Fruit fly (Drosophila melanogaster) whole organism, adult: ENCODE data around the gene CG7168.

Source experiments
- CG1620 ChIP-seq: fragments of 200-800 bp; sonication (Bioruptor generic); optimal IDR thresholded peaks from 2 replicates; lab custom pipeline; 2016; ENCODE audit warnings: missing biosample characterization, missing genetic modification characterization
- CG5204 ChIP-seq: fragments of 200-800 bp; sonication (Bioruptor generic); optimal IDR thresholded peaks from 2 replicates; lab custom pipeline; 2016; ENCODE audit warnings: missing biosample characterization, missing genetic modification characterization
- Clk ChIP-seq: fragments of 200-800 bp; sonication (Bioruptor generic); optimal IDR thresholded peaks from 2 replicates; lab custom pipeline; 2017; ENCODE audit warnings: missing biosample characterization, missing genetic modification characterization
- Hr96 ChIP-seq: fragments of 200-800 bp; sonication (Bioruptor generic); optimal IDR thresholded peaks from 2 replicates; lab custom pipeline; 2016; ENCODE audit warnings: missing biosample characterization, missing genetic modification characterization
- cnc ChIP-seq, 2 experiments: fragments of >200 bp; optimal IDR thresholded peaks; 2 replicates each; lab custom pipeline; 2017
- ovo ChIP-seq: fragments of 200-800 bp; sonication (Bioruptor generic); optimal IDR thresholded peaks from 2 replicates; lab custom pipeline; 2016; ENCODE audit warnings: missing biosample characterization, missing genetic modification characterization
- toe ChIP-seq: fragments of 200-800 bp; sonication (Bioruptor generic); optimal IDR thresholded peaks from 2 replicates; lab custom pipeline; 2016; ENCODE audit warnings: missing biosample characterization, missing genetic modification characterization

- no peak for TF ChIP-seq cnc (optimal IDR thresholded peaks at IDR 0.05; lab: Kevin White, UChicago)
- no peak for TF ChIP-seq ovo
- TF ChIP-seq toe: no peak
- TF ChIP-seq CG1620 (GFP tag; lab: Kevin White, UChicago): no peak
- TF ChIP-seq CG5204 (GFP tag; lab: Kevin White, UChicago): no peak
- TF ChIP-seq Hr96 (GFP tag; lab: Kevin White, UChicago): no peak
- no peak for TF ChIP-seq Clk (GFP tag; lab: Kevin White, UChicago)
Observed at dm6 chr3R:18269744-18270348, 44.0 kb upstream of the CG7168 start.
